Fruit fly (Drosophila melanogaster) whole organism, prepupa: Measurements from ENCODE around the gene CG18170.

Experiments used
- CG11902 ChIP-seq: fragments of 200-800 bp; sonication (Bioruptor generic); optimal IDR thresholded peaks from 3 replicates; lab custom pipeline; 2016; ENCODE audit warnings: missing biosample characterization, missing genetic modification characterization
- CG34406 ChIP-seq: fragments of 200-800 bp; sonication (Bioruptor generic); optimal IDR thresholded peaks from 3 replicates; lab custom pipeline; 2016; ENCODE audit warnings: missing biosample characterization, missing genetic modification characterization
- CG6276 ChIP-seq: fragments of 200-800 bp; sonication (Bioruptor generic); optimal IDR thresholded peaks from 2 replicates; lab custom pipeline; 2017; ENCODE audit warnings: missing biosample characterization, mild to moderate bottlenecking, missing genetic modification characterization
- CG6854 ChIP-seq: fragments of 200-800 bp; sonication (Bioruptor generic); optimal IDR thresholded peaks from 2 replicates; lab custom pipeline; 2017; ENCODE audit warnings: missing biosample characterization, mild to moderate bottlenecking, missing genetic modification characterization
- Eip93F ChIP-seq: fragments of 200-800 bp; sonication (Bioruptor generic); optimal IDR thresholded peaks from 2 replicates; lab custom pipeline; 2016; ENCODE audit warnings: missing biosample characterization, mild to moderate bottlenecking, missing genetic modification characterization
- Gug ChIP-seq: fragments of 200-800 bp; sonication (Bioruptor generic); IDR thresholded peaks from 2 replicates; pipeline ENCODE4 v1.3.6; 2022; ENCODE audit warnings: missing biosample characterization, missing genetic modification characterization
- Hr39 ChIP-seq: fragments of 200-800 bp; sonication (Bioruptor generic); optimal IDR thresholded peaks from 2 replicates; lab custom pipeline; 2016; ENCODE audit warnings: missing biosample characterization, missing genetic modification characterization
- Hr4 ChIP-seq: fragments of 200-800 bp; sonication (Bioruptor generic); optimal IDR thresholded peaks from 3 replicates; lab custom pipeline; 2016; ENCODE audit warnings: missing biosample characterization, missing genetic modification characterization
- Lpt ChIP-seq: fragments of 200-800 bp; sonication (Bioruptor generic); optimal IDR thresholded peaks from 3 replicates; lab custom pipeline; 2016; ENCODE audit warnings: missing biosample characterization, missing genetic modification characterization
- OdsH ChIP-seq: fragments of 200-800 bp; sonication (Bioruptor generic); optimal IDR thresholded peaks from 3 replicates; lab custom pipeline; 2016; ENCODE audit warnings: missing biosample characterization, missing genetic modification characterization
- fkh ChIP-seq: fragments of 200-800 bp; sonication (Bioruptor generic); optimal IDR thresholded peaks from 3 replicates; lab custom pipeline; 2017; ENCODE audit warnings: missing biosample characterization, mild to moderate bottlenecking, missing genetic modification characterization, moderate library complexity
- spab ChIP-seq: fragments of 200-800 bp; sonication (Bioruptor generic); optimal IDR thresholded peaks from 2 replicates; lab custom pipeline; 2017; ENCODE audit warnings: missing biosample characterization, mild to moderate bottlenecking, missing genetic modification characterization, missing genetic modification reagents

dm6 chr3L:1565092-1565491, 37.7 kb upstream of the CG18170 start, which contains the start of gene CG12003:
- TF ChIP-seq CG34406 (GFP tag; lab: Kevin White, UChicago) (no peak), CG11902 (GFP tag; lab: Kevin White, UChicago) (no peak), Lpt (GFP tag; lab: Kevin White, UChicago) (no peak), OdsH (no peak), fkh (GFP tag; lab: Kevin White, UChicago) (no peak), CG6276 (no peak), Gug (GFP tag; lab: Robert Waterston, UW) (no peak), Hr4 (GFP tag; lab: Kevin White, UChicago) (no peak), Eip93F (GFP tag; lab: Kevin White, UChicago) (no peak), Hr39 (GFP tag; lab: Kevin White, UChicago) (no peak), spab (GFP tag; lab: Kevin White, UChicago) (no peak), CG6854 (GFP tag; lab: Kevin White, UChicago) (no peak)
